Fruit fly (Drosophila melanogaster) whole organism, embryonic: ENCODE data around the gene Ir7g.

Source experiments
- Ada2b ChIP-seq: fragments of 200-800 bp; sonication (Bioruptor generic); IDR thresholded peaks from 2 replicates; pipeline ENCODE4 v1.3.6; 2022; ENCODE audit warnings: missing biosample characterization, missing genetic modification characterization
- Bdp1 ChIP-seq: fragments of 200-800 bp; sonication (Bioruptor generic); optimal IDR thresholded peaks from 3 replicates; lab custom pipeline; 2016; ENCODE audit warnings: missing biosample characterization, missing genetic modification characterization
- CG10147 ChIP-seq: fragments of 200-800 bp; sonication (Bioruptor generic); optimal IDR thresholded peaks from 2 replicates; lab custom pipeline; 2019; ENCODE audit warnings: missing biosample characterization, mild to moderate bottlenecking, missing genetic modification characterization, moderate library complexity
- CG12104 ChIP-seq: fragments of 200-800 bp; sonication (Bioruptor generic); optimal IDR thresholded peaks from 3 replicates; lab custom pipeline; 2016; ENCODE audit warnings: missing biosample characterization, missing genetic modification characterization
- CG14050 ChIP-seq: fragments of 200-800 bp; sonication (Bioruptor generic); IDR thresholded peaks from 3 replicates; pipeline ENCODE4 v1.3.6; 2022; ENCODE audit warnings: missing biosample characterization, missing genetic modification characterization
- CG14860 ChIP-seq: fragments of 200-800 bp; sonication (Bioruptor generic); IDR thresholded peaks from 3 replicates; pipeline ENCODE4 v1.3.6; 2022; ENCODE audit warnings: missing biosample characterization, missing genetic modification characterization; ENCODE audit not compliant: partially characterized antibody
- CG15479 ChIP-seq: fragments of 200-800 bp; sonication (Bioruptor generic); optimal IDR thresholded peaks from 3 replicates; lab custom pipeline; 2019; ENCODE audit warnings: missing biosample characterization, mild to moderate bottlenecking, missing genetic modification characterization, moderate library complexity
- CG16863 ChIP-seq: fragments of 200-800 bp; sonication (Bioruptor generic); optimal IDR thresholded peaks from 3 replicates; lab custom pipeline; 2016; ENCODE audit warnings: missing biosample characterization, missing genetic modification characterization
- CG17361 ChIP-seq: fragments of 200-800 bp; sonication (Bioruptor generic); IDR thresholded peaks from 3 replicates; pipeline ENCODE4 v1.3.6; 2022; ENCODE audit warnings: missing biosample characterization, missing genetic modification characterization
- CG17829 ChIP-seq: fragments of 200-800 bp; optimal IDR thresholded peaks from 2 replicates; lab custom pipeline; 2019; ENCODE audit warnings: missing biosample characterization, mild to moderate bottlenecking, missing genetic modification characterization, moderate library complexity
- CG2202 ChIP-seq: fragments of 200-800 bp; sonication (Bioruptor generic); optimal IDR thresholded peaks from 2 replicates; lab custom pipeline; 2018; ENCODE audit warnings: missing biosample characterization, mild to moderate bottlenecking, missing genetic modification characterization
- CG2712 ChIP-seq: fragments of 200-800 bp; optimal IDR thresholded peaks from 3 replicates; lab custom pipeline; 2019; ENCODE audit warnings: missing biosample characterization, mild to moderate bottlenecking, missing genetic modification characterization, moderate library complexity
- CG3065 ChIP-seq: fragments of 200-800 bp; sonication (Bioruptor generic); optimal IDR thresholded peaks from 2 replicates; lab custom pipeline; 2016; ENCODE audit warnings: missing biosample characterization, missing genetic modification characterization
- CG31365 ChIP-seq: fragments of 200-800 bp; sonication (Bioruptor generic); optimal IDR thresholded peaks from 2 replicates; lab custom pipeline; 2018; ENCODE audit warnings: missing biosample characterization, mild to moderate bottlenecking, missing genetic modification characterization
- CG3726 ChIP-seq: fragments of 200-800 bp; sonication (Bioruptor generic); IDR thresholded peaks from 3 replicates; pipeline ENCODE4, ENCODE4 v1.3.6; 2022; ENCODE audit warnings: missing biosample characterization, missing genetic modification characterization
- CG4282 ChIP-seq: fragments of 200-800 bp; sonication (Bioruptor generic); optimal IDR thresholded peaks from 2 replicates; lab custom pipeline; 2016; ENCODE audit warnings: missing biosample characterization, missing genetic modification characterization
- CG6683 ChIP-seq: fragments of 200-800 bp; sonication (Bioruptor generic); optimal IDR thresholded peaks from 2 replicates; lab custom pipeline; 2017; ENCODE audit warnings: missing biosample characterization, mild to moderate bottlenecking, missing genetic modification characterization, missing genetic modification reagents
- CG7271 ChIP-seq: fragments of 200-800 bp; sonication (Bioruptor generic); optimal IDR thresholded peaks from 2 replicates; lab custom pipeline; 2018; ENCODE audit warnings: missing biosample characterization, mild to moderate bottlenecking, missing genetic modification characterization, moderate library complexity
- CG7357 ChIP-seq: fragments of 200-800 bp; sonication (Bioruptor generic); IDR thresholded peaks from 3 replicates; pipeline ENCODE4 v1.3.6; 2022; ENCODE audit warnings: missing biosample characterization, missing genetic modification characterization
- CG7372 ChIP-seq: fragments of 200-800 bp; sonication (Bioruptor generic); IDR thresholded peaks from 2 replicates; pipeline ENCODE4 v1.3.6; 2022; ENCODE audit warnings: missing biosample characterization, missing genetic modification characterization
- CG8281 ChIP-seq: fragments of 200-800 bp; sonication (Bioruptor generic); optimal IDR thresholded peaks from 2 replicates; lab custom pipeline; 2018; ENCODE audit warnings: missing biosample characterization, mild to moderate bottlenecking, missing genetic modification characterization, moderate library complexity
- D19B ChIP-seq: fragments of 200-800 bp; sonication (Bioruptor generic); optimal IDR thresholded peaks from 2 replicates; lab custom pipeline; 2017; ENCODE audit warnings: missing biosample characterization, mild to moderate bottlenecking, missing genetic modification characterization
- Dad ChIP-seq: fragments of 200-800 bp; sonication (Bioruptor generic); optimal IDR thresholded peaks from 3 replicates; lab custom pipeline; 2016; ENCODE audit warnings: missing biosample characterization, missing genetic modification characterization
- Drgx ChIP-seq: fragments of 200-800 bp; sonication (Bioruptor generic); IDR thresholded peaks from 2 replicates; pipeline ENCODE4 v1.3.6; 2022; ENCODE audit warnings: missing biosample characterization, missing genetic modification characterization
- Fer1 ChIP-seq: fragments of 200-800 bp; sonication (Bioruptor generic); optimal IDR thresholded peaks from 2 replicates; lab custom pipeline; 2017; ENCODE audit warnings: missing biosample characterization, mild to moderate bottlenecking, missing genetic modification characterization
- H15 ChIP-seq: fragments of 200-800 bp; sonication (Bioruptor generic); IDR thresholded peaks from 3 replicates; pipeline ENCODE4 v1.3.6; 2022; ENCODE audit warnings: missing biosample characterization, missing genetic modification characterization
- HmgD ChIP-seq: fragments of 200-800 bp; sonication (Bioruptor generic); optimal IDR thresholded peaks from 3 replicates; lab custom pipeline; 2016; ENCODE audit warnings: missing biosample characterization, missing genetic modification characterization
- Mad ChIP-seq: fragments of 200-800 bp; sonication (Bioruptor generic); optimal IDR thresholded peaks from 2 replicates; lab custom pipeline; 2016; ENCODE audit warnings: missing biosample characterization, missing genetic modification characterization
- Max ChIP-seq: fragments of 200-800 bp; sonication (Bioruptor generic); optimal IDR thresholded peaks from 2 replicates; lab custom pipeline; 2016; ENCODE audit warnings: missing biosample characterization, mild to moderate bottlenecking, missing genetic modification characterization
- NK7.1 ChIP-seq: fragments of 200-800 bp; sonication (Bioruptor generic); optimal IDR thresholded peaks from 3 replicates; lab custom pipeline; 2016; ENCODE audit warnings: missing biosample characterization, missing genetic modification characterization
- Oli ChIP-seq: fragments of 200-800 bp; sonication (Bioruptor generic); optimal IDR thresholded peaks from 2 replicates; lab custom pipeline; 2018; ENCODE audit warnings: missing biosample characterization, mild to moderate bottlenecking, missing genetic modification characterization, moderate library complexity
- Optix ChIP-seq: fragments of 200-800 bp; sonication (Bioruptor generic); IDR thresholded peaks from 3 replicates; pipeline ENCODE4 v1.3.6; 2022; ENCODE audit warnings: missing biosample characterization, missing genetic modification characterization
- Pdp1 ChIP-seq, 2 experiments: fragments of 200-800 bp; sonication (Bioruptor generic); optimal IDR thresholded peaks; 3 replicates each; lab custom pipeline; 2016; ENCODE audit warnings: missing biosample characterization in 2 of 2, missing genetic modification characterization in 2 of 2, mild to moderate bottlenecking in 1 of 2, moderate library complexity in 1 of 2
- Rx ChIP-seq: fragments of 200-800 bp; sonication (Bioruptor generic); IDR thresholded peaks from 2 replicates; pipeline ENCODE4 v1.3.6; 2022; ENCODE audit warnings: missing biosample characterization, missing genetic modification characterization
- Sox102F ChIP-seq: fragments of 200-800 bp; sonication (Bioruptor generic); optimal IDR thresholded peaks from 2 replicates; lab custom pipeline; 2018; ENCODE audit warnings: missing biosample characterization, mild to moderate bottlenecking, missing genetic modification characterization, moderate library complexity
- Taf1 ChIP-seq: fragments of 200-800 bp; sonication (Bioruptor generic); IDR thresholded peaks from 2 replicates; pipeline ENCODE4 v1.3.6; 2022; ENCODE audit warnings: missing biosample characterization, missing genetic modification characterization
- cas ChIP-seq: fragments of 200-800 bp; sonication (Bioruptor generic); IDR thresholded peaks from 2 replicates; pipeline ENCODE4 v1.3.6; 2022; ENCODE audit warnings: missing biosample characterization, missing genetic modification characterization
- corto ChIP-seq: fragments of 200-800 bp; sonication (Bioruptor generic); optimal IDR thresholded peaks from 2 replicates; lab custom pipeline; 2016; ENCODE audit warnings: missing biosample characterization, mild to moderate bottlenecking, missing genetic modification characterization, moderate library complexity
- dpn ChIP-seq, 2 experiments: fragments of 200-800 bp; sonication (Bioruptor generic); optimal IDR thresholded peaks; 3 replicates each; lab custom pipeline; 2016; ENCODE audit warnings: missing biosample characterization in 2 of 2, missing genetic modification characterization in 2 of 2
- gro ChIP-seq: fragments of 200-800 bp; sonication (Bioruptor generic); optimal IDR thresholded peaks from 2 replicates; lab custom pipeline; 2016; ENCODE audit warnings: missing biosample characterization, missing genetic modification characterization
- ham ChIP-seq: fragments of 200-800 bp; sonication (Bioruptor generic); IDR thresholded peaks from 2 replicates; pipeline ENCODE4 v1.3.6; 2022; ENCODE audit warnings: missing biosample characterization, missing genetic modification characterization
- pnt ChIP-seq: fragments of 200-800 bp; sonication (Bioruptor generic); optimal IDR thresholded peaks from 3 replicates; lab custom pipeline; 2016; ENCODE audit warnings: missing biosample characterization, missing genetic modification characterization
- repo ChIP-seq: fragments of 200-800 bp; sonication (Bioruptor generic); optimal IDR thresholded peaks from 2 replicates; lab custom pipeline; 2016; ENCODE audit warnings: missing biosample characterization, missing genetic modification characterization
- run ChIP-seq: fragments of 200-800 bp; sonication (Bioruptor generic); optimal IDR thresholded peaks from 3 replicates; lab custom pipeline; 2018; ENCODE audit warnings: missing biosample characterization, mild to moderate bottlenecking, missing genetic modification characterization
- schlank ChIP-seq: fragments of 200-800 bp; sonication (Bioruptor generic); optimal IDR thresholded peaks from 2 replicates; lab custom pipeline; 2018; ENCODE audit warnings: missing biosample characterization, mild to moderate bottlenecking, missing genetic modification characterization
- tap ChIP-seq: fragments of 200-800 bp; optimal IDR thresholded peaks from 3 replicates; lab custom pipeline; 2019; ENCODE audit warnings: missing biosample characterization, mild to moderate bottlenecking, missing genetic modification characterization, moderate library complexity
- trh ChIP-seq: fragments of 200-800 bp; sonication (Bioruptor generic); optimal IDR thresholded peaks from 2 replicates; lab custom pipeline; 2016; ENCODE audit warnings: missing biosample characterization, missing genetic modification characterization
- unc-4 ChIP-seq: fragments of 200-800 bp; sonication (Bioruptor generic); IDR thresholded peaks from 2 replicates; pipeline ENCODE4 v1.3.6; 2022; ENCODE audit warnings: missing biosample characterization, missing genetic modification characterization; ENCODE audit not compliant: partially characterized antibody
- wor ChIP-seq: fragments of 200-800 bp; sonication (Bioruptor generic); IDR thresholded peaks from 2 replicates; pipeline ENCODE4 v1.3.6; 2022; ENCODE audit warnings: missing biosample characterization, missing genetic modification characterization

Gene Ir7g

DNA sequence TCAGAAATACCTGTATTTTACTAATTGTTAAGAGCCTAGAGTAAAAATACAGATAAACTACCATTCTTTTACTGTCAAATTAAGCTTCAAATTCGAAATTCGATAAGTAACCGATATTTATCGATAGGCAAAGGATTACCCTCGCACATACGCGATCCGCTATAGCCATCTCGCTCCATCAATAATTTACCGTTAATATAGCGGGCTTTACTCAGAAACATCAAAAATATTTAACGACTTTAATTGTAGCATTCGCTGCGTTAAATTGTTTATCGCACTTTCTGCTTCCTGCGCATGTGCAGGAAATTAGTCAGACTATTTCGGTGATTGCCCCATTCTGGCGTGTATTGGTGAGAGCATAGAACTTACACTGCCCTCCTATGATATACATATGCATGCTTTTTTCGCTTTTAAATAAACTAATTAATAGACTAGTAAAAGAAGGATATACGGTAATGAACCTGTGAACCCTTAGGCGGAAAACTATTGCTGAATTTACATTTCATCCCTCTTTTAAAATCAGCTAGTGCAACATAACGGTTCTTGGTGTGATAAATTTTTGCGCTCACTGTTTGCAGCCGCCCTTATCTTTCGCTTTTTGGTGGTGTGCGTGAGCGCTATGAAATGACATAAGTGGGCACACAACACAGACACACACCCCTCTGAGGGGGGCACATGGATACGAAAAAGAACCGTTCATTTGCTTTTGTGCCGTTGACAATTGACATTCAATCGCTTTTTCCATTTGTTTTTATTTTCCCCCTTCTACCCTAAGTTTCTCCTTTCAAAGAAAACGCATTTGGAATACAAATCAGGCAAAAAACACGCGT lies 24.0 kb downstream of the Ir7g start, which contains the start of the genes dpr14 and spidey (continued):
- TF ChIP-seq Sox102F (GFP tag; lab: Kevin White, UChicago) (peak; percentile 91), CG16863 (GFP tag; lab: Kevin White, UChicago) (peak; percentile 88), CG17361 (GFP tag; lab: Robert Waterston, UW) (peak; percentile 86), tap (peak; percentile 91), CG10147 (GFP tag; lab: Kevin White, UChicago) (peak; percentile 84), CG3726 (peak; percentile 72; the same call in 2 of the 3 replicates), H15 (GFP tag; lab: Robert Waterston, UW) (peak; percentile 79; the same call in 2 of the 3 replicates), run (tag; lab: Kevin White, UChicago) (peak; percentile 84), wor (GFP tag; lab: Robert Waterston, UW) (peak; percentile 79), Pdp1 (GFP tag; optimal IDR thresholded peaks at IDR 0.05; lab: Kevin White, UChicago) (peak; percentile 88 to 98), ham (GFP tag; lab: Robert Waterston, UW) (peak; percentile 78), Taf1 (peak; percentile 89), CG6683 (GFP tag; lab: Kevin White, UChicago) (peak; percentile 85), CG7357 (GFP tag; lab: Robert Waterston, UW) (peak; percentile 79), CG8281 (tag; lab: Kevin White, UChicago) (peak; percentile 61), HmgD (GFP tag; lab: Kevin White, UChicago) (peak; percentile 52), CG7271 (tag; lab: Kevin White, UChicago) (no peak), NK7.1 (GFP tag; lab: Kevin White, UChicago) (peak; percentile 38), Rx (GFP tag; lab: Robert Waterston, UW) (peak; percentile 81), Fer1 (GFP tag; lab: Kevin White, UChicago) (peak; percentile 95), cas (peak; percentile 67; the same call in 1 of the 2 replicates), CG7372 (GFP tag; lab: Robert Waterston, UW) (peak; percentile 89), CG4282 (GFP tag; lab: Kevin White, UChicago) (peak; percentile 73), D19B (GFP tag; lab: Kevin White, UChicago) (peak; percentile 80), pnt (GFP tag; lab: Kevin White, UChicago) (peak; percentile 73), Optix (GFP tag; lab: Robert Waterston, UW) (peak; percentile 89), CG31365 (tag; lab: Kevin White, UChicago) (peak; percentile 80), gro (GFP tag; lab: Kevin White, UChicago) (peak; percentile 92), CG12104 (GFP tag; lab: Kevin White, UChicago) (peak; percentile 62), Bdp1 (peak; percentile 62), dpn (GFP tag; optimal IDR thresholded peaks at IDR 0.05; lab: Kevin White, UChicago) (peak; percentile 87 to 92), CG14860 (GFP tag; lab: Robert Waterston, UW) (no peak), Dad (GFP tag; lab: Kevin White, UChicago) (peak; percentile 79), Max (GFP tag; lab: Kevin White, UChicago) (peak; percentile 84), trh (GFP tag; lab: Kevin White, UChicago) (peak; percentile 33), Mad (GFP tag; lab: Kevin White, UChicago) (peak; percentile 61), CG17829 (peak; percentile 90), CG2202 (tag; lab: Kevin White, UChicago) (peak; percentile 75), unc-4 (peak; percentile 42), corto (no peak), Oli (tag; lab: Kevin White, UChicago) (peak; percentile 92), CG14050 (GFP tag; lab: Robert Waterston, UW) (peak; percentile 81), CG15479 (GFP tag; lab: Kevin White, UChicago) (peak; percentile 9), schlank (tag; lab: Kevin White, UChicago) (peak; percentile 87), Drgx (GFP tag; lab: Robert Waterston, UW) (peak; percentile 90), Ada2b (GFP tag; lab: Robert Waterston, UW) (peak; percentile 89), CG2712 (tag; lab: Kevin White, UChicago) (peak; percentile 92), CG3065 (GFP tag; lab: Kevin White, UChicago) (peak; percentile 56), repo (GFP tag; lab: Kevin White, UChicago) (peak; percentile 74)
